Worm (Caenorhabditis elegans): ENCODE data around the gene B0361.4.

ce11 chrIII:7278491-7278890 is 19.7 kb downstream of the B0361.4 start:
- TF ChIP-seq ama-1 (optimal IDR thresholded peaks at IDR 0.05) (no peak), sea-1 (GFP tag; conservative IDR thresholded peaks at IDR 0.05) (no peak), ets-7 (tag; optimal IDR thresholded peaks at IDR 0.05) (no peak), aly-1 (tag; optimal IDR thresholded peaks at IDR 0.05) (no peak), ceh-36 (tag; optimal IDR thresholded peaks at IDR 0.05) (no peak), F13C5.2 (tag; optimal IDR thresholded peaks at IDR 0.05) (no peak), ceh-13 (GFP tag; optimal IDR thresholded peaks at IDR 0.05) (no peak), pes-1 (GFP tag; IDR thresholded peaks at IDR 0.05) (no peak), tra-4 (tag; optimal IDR thresholded peaks at IDR 0.05) (no peak), scrt-1 (GFP tag; IDR thresholded peaks at IDR 0.05) (no peak), hnd-1 (tag; optimal IDR thresholded peaks at IDR 0.05) (no peak)
